Worm (Caenorhabditis elegans): ENCODE results near the gene C03B1.7.

ce11 chrX:6353763-6354162, 12.2 kb downstream of the C03B1.7 start:
- TF ChIP-seq ceh-45 (GFP tag; IDR thresholded peaks at IDR 0.05) (no peak), ceh-22 (tag; optimal IDR thresholded peaks at IDR 0.05) (no peak), ets-4 (tag; optimal IDR thresholded peaks at IDR 0.05) (no peak), ama-1 (optimal IDR thresholded peaks at IDR 0.05) (no peak)
